Fruit fly (Drosophila melanogaster): ENCODE results near the gene Cox11.

Gene Cox11

DNA sequence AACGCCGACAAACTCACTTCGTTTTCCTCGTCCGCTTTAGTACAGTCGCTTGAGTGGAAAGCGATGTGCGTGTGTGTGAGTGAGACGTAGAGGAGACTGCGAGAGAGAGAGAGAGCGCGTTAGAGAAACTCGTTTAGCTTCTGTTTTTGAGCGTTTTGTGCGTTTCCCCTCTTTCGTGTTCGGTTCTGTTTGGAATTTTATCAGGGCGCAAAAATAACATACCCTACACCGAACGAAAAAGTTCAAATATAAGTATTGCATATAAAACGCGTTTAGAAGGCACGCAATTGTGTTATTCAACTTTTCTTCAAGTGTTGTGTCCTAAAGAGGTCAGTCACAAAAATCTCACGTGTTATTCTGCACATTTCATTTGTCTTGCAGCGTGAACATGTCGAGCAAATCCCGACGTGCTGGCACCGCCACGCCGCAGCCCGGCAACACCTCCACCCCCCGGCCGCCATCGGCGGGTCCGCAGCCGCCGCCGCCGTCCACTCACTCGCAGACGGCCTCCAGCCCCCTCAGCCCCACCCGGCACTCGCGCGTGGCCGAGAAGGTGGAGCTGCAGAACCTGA lies 16.3 kb downstream of the Cox11 start (continued):
- TF ChIP-seq stc (GFP tag; IDR thresholded peaks at IDR 0.05): peak; percentile 27; the same call in 1 of the 2 replicates
- TF ChIP-seq vfl (GFP tag; optimal IDR thresholded peaks at IDR 0.05): no peak
- no peak for TF ChIP-seq hkb (optimal IDR thresholded peaks at IDR 0.05)
- peak; percentile 80 for TF ChIP-seq hkb (GFP tag; IDR thresholded peaks at IDR 0.05)
- TF ChIP-seq CG4820 (GFP tag; optimal IDR thresholded peaks at IDR 0.05): no peak
- TF ChIP-seq ssp (GFP tag; IDR thresholded peaks at IDR 0.05): peak; percentile 52; the same call in 1 of the 2 replicates
- TF ChIP-seq Med (GFP tag): peak; percentile 95
- peak; percentile 61; the same call in 1 of the 2 replicates for TF ChIP-seq Xrp1 (GFP tag; IDR thresholded peaks at IDR 0.05)
- TF ChIP-seq CG8089 (GFP tag; optimal IDR thresholded peaks at IDR 0.05): peak; percentile 21
- no peak for TF ChIP-seq CG1529 (GFP tag; optimal IDR thresholded peaks at IDR 0.05)
- no peak for TF ChIP-seq fd96Cb (tag; optimal IDR thresholded peaks at IDR 0.05)
- peak; percentile 15 for TF ChIP-seq fu2 (GFP tag; optimal IDR thresholded peaks at IDR 0.05)
- TF ChIP-seq CG14667 (GFP tag; IDR thresholded peaks at IDR 0.05): no peak
- TF ChIP-seq CG13123 (GFP tag; optimal IDR thresholded peaks at IDR 0.05): no peak
- peak; percentile 41; the same call in 1 of the 2 replicates for TF ChIP-seq CG9215 (GFP tag; IDR thresholded peaks at IDR 0.05)
- no peak for TF ChIP-seq CG15269 (tag; optimal IDR thresholded peaks at IDR 0.05)
- TF ChIP-seq shn (GFP tag; optimal IDR thresholded peaks at IDR 0.05): peak; percentile 54
- no peak for TF ChIP-seq Optix (GFP tag; IDR thresholded peaks at IDR 0.05)
- TF ChIP-seq Dad (GFP tag; optimal IDR thresholded peaks at IDR 0.05): peak; percentile 27
- TF ChIP-seq CG7372 (GFP tag; IDR thresholded peaks at IDR 0.05): peak; percentile 21; the same call in 1 of the 2 replicates
- 0 out of 2 replicates have a peak, but pooled peaks have one; percentile 21 for TF ChIP-seq dimm (GFP tag; IDR thresholded peaks at IDR 0.05)
- TF ChIP-seq tll (GFP tag; optimal IDR thresholded peaks at IDR 0.05): no peak
- no peak for TF ChIP-seq CG33213 (GFP tag; optimal IDR thresholded peaks at IDR 0.05)
- TF ChIP-seq CG17328 (GFP tag; IDR thresholded peaks at IDR 0.05): peak; percentile 52
- no peak for TF ChIP-seq CG5180 (GFP tag; optimal IDR thresholded peaks at IDR 0.05)
- TF ChIP-seq zen (tag; optimal IDR thresholded peaks at IDR 0.05): no peak
- TF ChIP-seq CG6254 (GFP tag; optimal IDR thresholded peaks at IDR 0.05): no peak
- TF ChIP-seq Doc2 (GFP tag; IDR thresholded peaks at IDR 0.05): no peak
- peak; percentile 37 for TF ChIP-seq az2 (GFP tag; optimal IDR thresholded peaks at IDR 0.05)
- 0 out of 2 replicates have a peak, but pooled peaks have one; percentile 35 for TF ChIP-seq CG32772 (GFP tag; IDR thresholded peaks at IDR 0.05)
- TF ChIP-seq CG15011 (GFP tag; optimal IDR thresholded peaks at IDR 0.05): no peak
- no peak for TF ChIP-seq CG17568 (GFP tag; optimal IDR thresholded peaks at IDR 0.05)
- TF ChIP-seq CG11723 (GFP tag; optimal IDR thresholded peaks at IDR 0.05): no peak
- no peak for TF ChIP-seq CG43689 (GFP tag; IDR thresholded peaks at IDR 0.05)
- peak; percentile 26 for TF ChIP-seq CG13296 (GFP tag; optimal IDR thresholded peaks at IDR 0.05)
- TF ChIP-seq CG12071 (GFP tag; optimal IDR thresholded peaks at IDR 0.05): peak; percentile 32
- TF ChIP-seq CG7357 (GFP tag; IDR thresholded peaks at IDR 0.05): peak; percentile 31; the same call in 1 of the 3 replicates
- no peak for TF ChIP-seq HmgD (GFP tag; optimal IDR thresholded peaks at IDR 0.05)
- no peak; the same call in 2 of the 3 replicates for TF ChIP-seq CG14050 (GFP tag; IDR thresholded peaks at IDR 0.05)
- peak; percentile 8 for TF ChIP-seq CG17829 (tag; optimal IDR thresholded peaks at IDR 0.05)
- TF ChIP-seq CG3838 (GFP tag; optimal IDR thresholded peaks at IDR 0.05): no peak
- no peak for TF ChIP-seq kni (GFP tag; optimal IDR thresholded peaks at IDR 0.05)
- no peak for TF ChIP-seq nerfin-2 (GFP tag; IDR thresholded peaks at IDR 0.05; ENCODE audit: partially characterized antibody)
- peak; percentile 11 for TF ChIP-seq kay (GFP tag; optimal IDR thresholded peaks at IDR 0.05)
- TF ChIP-seq bcd (GFP tag; optimal IDR thresholded peaks at IDR 0.05): peak; percentile 53
- TF ChIP-seq Xbp1 (GFP tag; optimal IDR thresholded peaks at IDR 0.05): peak; percentile 42
- 0 out of 2 replicates have a peak, but pooled peaks have one; percentile 39 for TF ChIP-seq toy (GFP tag; IDR thresholded peaks at IDR 0.05)
- TF ChIP-seq CG10462 (GFP tag; optimal IDR thresholded peaks at IDR 0.05): no peak
- TF ChIP-seq Meics (GFP tag; optimal IDR thresholded peaks at IDR 0.05): peak; percentile 60
- TF ChIP-seq CG10274 (GFP tag; optimal IDR thresholded peaks at IDR 0.05): peak; percentile 73
- TF ChIP-seq sob (GFP tag; IDR thresholded peaks at IDR 0.05): peak; percentile 66

Measured in whole organism, embryonic.